Worm (Caenorhabditis elegans) whole organism, L2 larva: ENCODE results near the gene ZK697.8.

ENCODE experiments used
- ZK546.5 ChIP-seq: sonication (generic microtip); optimal IDR thresholded peaks from 2 replicates; lab custom pipeline; 2017; ENCODE audit warnings: missing biosample characterization, missing genetic modification characterization
- ceh-16 ChIP-seq: fragments of 150-350 bp; optimal IDR thresholded peaks from 2 replicates; lab custom pipeline; 2014; ENCODE audit warnings: missing biosample characterization, missing genetic modification characterization
- ceh-82 ChIP-seq: fragments of 150-350 bp; optimal IDR thresholded peaks from 2 replicates; lab custom pipeline; 2014; ENCODE audit warnings: missing biosample characterization, missing genetic modification characterization
- egl-27 ChIP-seq: sonication (generic microtip); optimal IDR thresholded peaks from 3 replicates; lab custom pipeline; 2017; ENCODE audit warnings: missing biosample characterization, missing genetic modification reagents, missing genetic modification characterization
- elt-1 ChIP-seq: fragments of 150-350 bp; optimal IDR thresholded peaks from 2 replicates; lab custom pipeline; 2014; ENCODE audit warnings: missing biosample characterization, missing genetic modification characterization
- fos-1 ChIP-seq: fragments of 150-350 bp; optimal IDR thresholded peaks from 2 replicates; lab custom pipeline; 2014; ENCODE audit warnings: missing biosample characterization, missing genetic modification characterization
- nhr-77 ChIP-seq: fragments of 150-350 bp; optimal IDR thresholded peaks from 2 replicates; lab custom pipeline; 2014; ENCODE audit warnings: missing biosample characterization, missing genetic modification characterization
- unc-39 ChIP-seq: fragments of 150-350 bp; optimal IDR thresholded peaks from 2 replicates; lab custom pipeline; 2014; ENCODE audit warnings: missing biosample characterization, missing genetic modification characterization
- unc-55 ChIP-seq: fragments of 150-350 bp; sonication (generic microtip); optimal IDR thresholded peaks from 3 replicates; lab custom pipeline; 2014; ENCODE audit warnings: missing biosample characterization, missing genetic modification reagents, missing genetic modification characterization

DNA sequence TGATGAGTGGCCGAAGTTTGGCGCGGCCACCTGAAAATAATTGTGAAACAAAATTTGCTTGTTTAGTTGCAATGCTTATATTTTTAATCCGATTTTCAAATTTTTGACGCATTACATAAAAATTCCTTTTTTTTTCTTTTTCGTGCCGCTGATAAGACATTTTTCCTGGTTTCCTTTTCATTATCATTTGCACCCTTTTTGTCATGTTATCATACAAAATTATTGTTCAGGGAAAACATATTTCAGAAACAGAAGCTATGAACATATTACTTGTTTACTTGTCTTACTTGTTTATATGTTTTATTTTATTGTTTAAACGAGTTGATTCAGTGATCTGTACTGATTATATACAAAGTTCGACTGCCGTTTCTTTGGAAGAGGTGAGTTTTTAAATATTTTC, 11.7 kb upstream of the ZK697.8 start, which contains the start of gene clec-205:
- no peak for TF ChIP-seq unc-55
- TF ChIP-seq elt-1 (tag; lab: Kevin White, UChicago): no peak
- peak; percentile 63 for TF ChIP-seq fos-1
- no peak for TF ChIP-seq ceh-82 (tag; lab: Kevin White, UChicago)
- TF ChIP-seq egl-27 (tag; lab: Kevin White, UChicago): no peak
- no peak for TF ChIP-seq ZK546.5
- TF ChIP-seq ceh-16: no peak
- no peak for TF ChIP-seq unc-39 (tag; lab: Kevin White, UChicago)
- TF ChIP-seq nhr-77 (tag; lab: Kevin White, UChicago): no peak
